Fruit fly (Drosophila melanogaster): Measurements from ENCODE around the gene CG9133.

DNA sequence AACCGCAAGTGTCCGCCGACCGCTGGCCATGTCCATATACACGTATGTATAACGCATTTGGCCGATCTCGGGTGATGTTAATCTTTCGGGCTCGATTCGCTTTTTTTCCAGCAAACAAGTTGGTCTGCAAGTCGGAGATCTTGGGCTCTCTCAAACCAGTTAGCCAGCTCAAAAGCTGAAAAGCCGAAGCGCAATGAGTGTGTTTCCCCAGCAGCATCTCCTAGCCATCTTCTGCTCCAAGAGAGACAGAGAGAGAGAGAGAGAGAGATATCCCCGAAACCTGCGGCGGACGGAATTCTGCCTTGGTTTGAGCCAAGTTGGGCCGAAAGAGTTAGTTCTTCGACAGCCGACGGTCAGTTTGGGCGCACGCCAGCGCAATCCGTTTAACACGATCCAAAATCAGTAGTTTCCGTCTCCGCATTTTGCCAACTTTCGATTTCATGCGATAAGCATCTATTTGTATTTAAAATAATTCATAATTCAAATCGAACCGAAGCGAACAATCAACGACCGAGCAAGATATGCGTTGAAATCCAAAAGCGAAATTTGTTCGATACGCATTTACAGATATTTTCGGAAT is 13.7 kb downstream of the CG9133 start:
- no peak for TF ChIP-seq Crg-1 (GFP tag; optimal IDR thresholded peaks at IDR 0.05)
- no peak for TF ChIP-seq pad (GFP tag; optimal IDR thresholded peaks at IDR 0.05)
- no peak for TF ChIP-seq cic (GFP tag; optimal IDR thresholded peaks at IDR 0.05)
- peak; percentile 34 for TF ChIP-seq kay (GFP tag; ENCODE audit: borderline replicate concordance)
- TF ChIP-seq CG11617 (GFP tag; optimal IDR thresholded peaks at IDR 0.05), result no peak
- TF ChIP-seq bab1 (GFP tag; optimal IDR thresholded peaks at IDR 0.05), result no peak
- TF ChIP-seq CG7045 (GFP tag; optimal IDR thresholded peaks at IDR 0.05), result no peak
- TF ChIP-seq CG1620 (GFP tag; optimal IDR thresholded peaks at IDR 0.05), result no peak
- TF ChIP-seq CG5204 (GFP tag; optimal IDR thresholded peaks at IDR 0.05), result no peak
- TF ChIP-seq Mnt (GFP tag; optimal IDR thresholded peaks at IDR 0.05), result no peak
- no peak for TF ChIP-seq CG12768 (GFP tag; optimal IDR thresholded peaks at IDR 0.05)
- TF ChIP-seq CG33017 (tag; optimal IDR thresholded peaks at IDR 0.05), result no peak
- TF ChIP-seq ovo (GFP tag; optimal IDR thresholded peaks at IDR 0.05), result no peak
- no peak for TF ChIP-seq CG7101 (tag; optimal IDR thresholded peaks at IDR 0.05)
